Worm (Caenorhabditis elegans): ENCODE measurements around the gene cyp-25A2.

DNA sequence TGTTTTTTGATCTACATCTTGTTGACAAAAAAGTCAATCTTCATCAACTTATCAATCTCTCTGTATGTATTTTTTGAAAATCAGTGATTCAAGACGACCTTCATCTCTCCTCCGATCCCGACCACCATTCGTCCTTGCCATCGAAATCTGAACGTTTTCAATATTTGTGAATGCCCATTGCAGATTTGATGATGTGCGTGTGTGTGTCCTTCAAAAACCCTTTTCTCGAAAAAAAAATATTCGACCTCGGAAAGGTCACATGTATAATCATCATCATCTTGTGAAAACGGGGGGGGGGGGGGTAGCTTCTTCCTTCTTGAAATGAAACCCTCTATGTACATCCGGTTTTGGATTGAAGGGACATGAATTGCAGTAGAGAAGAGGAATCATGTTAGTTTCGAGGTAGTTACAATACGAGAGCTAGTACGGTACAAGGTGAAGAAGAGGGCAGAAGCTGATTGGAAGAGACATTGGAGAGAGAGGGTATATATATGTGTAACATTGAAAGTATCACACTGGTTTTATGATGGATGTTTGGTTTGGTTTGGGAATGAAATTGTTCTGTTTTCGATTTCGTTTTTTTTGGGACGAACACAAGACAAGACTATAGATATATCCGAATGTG, 22.5 kb upstream of the cyp-25A2 start:
- no peak for TF ChIP-seq tbx-11 (GFP tag; IDR thresholded peaks at IDR 0.05)
- TF ChIP-seq ceh-36 (tag; optimal IDR thresholded peaks at IDR 0.05), result no peak
- no peak for TF ChIP-seq ama-1 (optimal IDR thresholded peaks at IDR 0.05)
- TF ChIP-seq hmbx-1 (tag; optimal IDR thresholded peaks at IDR 0.05), result no peak
- no peak for TF ChIP-seq hmg-4 (GFP tag; optimal IDR thresholded peaks at IDR 0.05)
- no peak for TF ChIP-seq ceh-13 (GFP tag; optimal IDR thresholded peaks at IDR 0.05)
